Worm (Caenorhabditis elegans) whole organism, L2 larva: ENCODE results near the gene tdp-1.

Source experiments
- C34F6.9 ChIP-seq: fragments of 150-350 bp; optimal IDR thresholded peaks from 2 replicates; lab custom pipeline; 2014; ENCODE audit warnings: missing biosample characterization, missing genetic modification characterization
- Y55F3AM.14 ChIP-seq: fragments of 200-800 bp; sonication (Bioruptor generic); optimal IDR thresholded peaks from 2 replicates; lab custom pipeline; 2018; ENCODE audit warnings: mild to moderate bottlenecking, missing genetic modification characterization, missing compliant biosample characterization
- ZK546.5 ChIP-seq: sonication (generic microtip); optimal IDR thresholded peaks from 2 replicates; lab custom pipeline; 2017; ENCODE audit warnings: missing biosample characterization, missing genetic modification characterization
- alr-1 ChIP-seq: fragments of 150-350 bp; optimal IDR thresholded peaks from 2 replicates; lab custom pipeline; 2014; ENCODE audit warnings: missing biosample characterization, missing genetic modification characterization
- aly-2 ChIP-seq: fragments of 150-350 bp; optimal IDR thresholded peaks from 2 replicates; lab custom pipeline; 2014; ENCODE audit warnings: missing biosample characterization, missing genetic modification characterization
- ceh-82 ChIP-seq: fragments of 150-350 bp; optimal IDR thresholded peaks from 2 replicates; lab custom pipeline; 2014; ENCODE audit warnings: missing biosample characterization, missing genetic modification characterization
- dmd-4 ChIP-seq: sonication (generic microtip); optimal IDR thresholded peaks from 2 replicates; lab custom pipeline; 2017; ENCODE audit warnings: missing biosample characterization, missing genetic modification characterization
- egl-27 ChIP-seq: sonication (generic microtip); optimal IDR thresholded peaks from 3 replicates; lab custom pipeline; 2017; ENCODE audit warnings: missing biosample characterization, missing genetic modification reagents, missing genetic modification characterization
- elt-3 ChIP-seq: sonication (generic microtip); optimal IDR thresholded peaks from 2 replicates; lab custom pipeline; 2017; ENCODE audit warnings: missing biosample characterization, missing genetic modification characterization
- fos-1 ChIP-seq: fragments of 150-350 bp; optimal IDR thresholded peaks from 2 replicates; lab custom pipeline; 2014; ENCODE audit warnings: missing biosample characterization, missing genetic modification characterization
- gmeb-1 ChIP-seq: fragments of 150-350 bp; optimal IDR thresholded peaks from 2 replicates; lab custom pipeline; 2014; ENCODE audit warnings: missing biosample characterization, missing genetic modification characterization
- lin-11 ChIP-seq: fragments of 150-350 bp; sonication (generic microtip); optimal IDR thresholded peaks from 2 replicates; lab custom pipeline; 2014; ENCODE audit warnings: missing biosample characterization, missing genetic modification characterization, inconsistent platforms, mixed read lengths
- lin-39 ChIP-seq: fragments of 150-350 bp; optimal IDR thresholded peaks from 2 replicates; lab custom pipeline; 2014; ENCODE audit warnings: missing biosample characterization, missing genetic modification reagents, missing genetic modification characterization
- lsy-2 ChIP-seq, 2 experiments: fragments of 150-350 bp in 1 of 2; sonication (generic microtip) in 1 of 2; optimal IDR thresholded peaks; 2 replicates each; lab custom pipeline; 2014 to 2017; ENCODE audit warnings: missing biosample characterization in 2 of 2, missing genetic modification characterization in 2 of 2
- mab-5 ChIP-seq: fragments of 150-350 bp; optimal IDR thresholded peaks from 2 replicates; lab custom pipeline; 2014; ENCODE audit warnings: missing biosample characterization, missing genetic modification characterization
- mbf-1 ChIP-seq: sonication (generic microtip); optimal IDR thresholded peaks from 2 replicates; lab custom pipeline; 2017; ENCODE audit warnings: missing biosample characterization, missing genetic modification characterization
- mdl-1 ChIP-seq, 2 experiments: fragments of 150-350 bp in 1 of 2; sonication (generic microtip) in 1 of 2; optimal IDR thresholded peaks; 2 replicates each; lab custom pipeline; 2017; ENCODE audit warnings: missing biosample characterization in 2 of 2, missing genetic modification characterization in 2 of 2
- nhr-10 ChIP-seq: sonication (generic microtip); optimal IDR thresholded peaks from 2 replicates; lab custom pipeline; 2017; ENCODE audit warnings: missing biosample characterization, missing genetic modification characterization
- nhr-11 ChIP-seq: fragments of 150-350 bp; optimal IDR thresholded peaks from 2 replicates; lab custom pipeline; 2014; ENCODE audit warnings: missing biosample characterization, missing genetic modification characterization
- nhr-12 ChIP-seq: fragments of 150-350 bp; optimal IDR thresholded peaks from 2 replicates; lab custom pipeline; 2014; ENCODE audit warnings: missing biosample characterization, missing genetic modification characterization
- nhr-129 ChIP-seq: fragments of 150-350 bp; optimal IDR thresholded peaks from 2 replicates; lab custom pipeline; 2014; ENCODE audit warnings: missing biosample characterization, missing genetic modification characterization
- nhr-21 ChIP-seq: fragments of 150-350 bp; optimal IDR thresholded peaks from 2 replicates; lab custom pipeline; 2014; ENCODE audit warnings: missing biosample characterization, missing genetic modification characterization
- nhr-23 ChIP-seq: fragments of 150-350 bp; optimal IDR thresholded peaks from 2 replicates; lab custom pipeline; 2014; ENCODE audit warnings: missing biosample characterization, missing genetic modification reagents, missing genetic modification characterization
- nhr-237 ChIP-seq: fragments of 150-350 bp; optimal IDR thresholded peaks from 2 replicates; lab custom pipeline; 2014; ENCODE audit warnings: missing biosample characterization, missing genetic modification characterization
- nhr-25 ChIP-seq: fragments of 150-350 bp; sonication (generic microtip); optimal IDR thresholded peaks from 3 replicates; lab custom pipeline; 2014; ENCODE audit warnings: missing biosample characterization, missing genetic modification characterization
- nhr-6 ChIP-seq: fragments of 150-350 bp; optimal IDR thresholded peaks from 2 replicates; lab custom pipeline; 2014; ENCODE audit warnings: missing biosample characterization, missing genetic modification characterization
- nhr-77 ChIP-seq: fragments of 150-350 bp; optimal IDR thresholded peaks from 2 replicates; lab custom pipeline; 2014; ENCODE audit warnings: missing biosample characterization, missing genetic modification characterization
- peb-1 ChIP-seq: fragments of 150-350 bp; optimal IDR thresholded peaks from 2 replicates; lab custom pipeline; 2014; ENCODE audit warnings: missing biosample characterization, missing genetic modification characterization
- sem-4 ChIP-seq: fragments of 150-350 bp; optimal IDR thresholded peaks from 2 replicates; lab custom pipeline; 2014; ENCODE audit warnings: missing biosample characterization, missing genetic modification reagents, missing genetic modification characterization
- skn-1 ChIP-seq: sonication (generic microtip); optimal IDR thresholded peaks from 2 replicates; lab custom pipeline; 2017; ENCODE audit warnings: missing biosample characterization, missing genetic modification characterization
- sma-3 ChIP-seq: sonication (generic microtip); optimal IDR thresholded peaks from 2 replicates; lab custom pipeline; 2016; ENCODE audit warnings: missing genetic modification reagents, missing genetic modification characterization, missing compliant biosample characterization
- sma-9 ChIP-seq, 2 experiments: fragments of 150-350 bp in 1 of 2; sonication (generic microtip) in 1 of 2; optimal IDR thresholded peaks; 2 replicates each; lab custom pipeline; 2014 to 2016; ENCODE audit warnings: missing genetic modification characterization in 2 of 2, mild to moderate bottlenecking in 1 of 2, missing biosample characterization in 1 of 2, missing compliant biosample characterization in 1 of 2, missing genetic modification reagents in 1 of 2, moderate library complexity in 1 of 2
- snpc-4 ChIP-seq: fragments of 150-350 bp; optimal IDR thresholded peaks from 2 replicates; lab custom pipeline; 2014; ENCODE audit warnings: missing biosample characterization, missing genetic modification characterization
- unc-55 ChIP-seq: fragments of 150-350 bp; sonication (generic microtip); optimal IDR thresholded peaks from 3 replicates; lab custom pipeline; 2014; ENCODE audit warnings: missing biosample characterization, missing genetic modification reagents, missing genetic modification characterization
- unc-62 ChIP-seq: fragments of 150-350 bp; optimal IDR thresholded peaks from 2 replicates; lab custom pipeline; 2014; ENCODE audit warnings: missing biosample characterization, missing genetic modification reagents, missing genetic modification characterization
- ztf-1 ChIP-seq: fragments of 200-800 bp; sonication (Bioruptor generic); conservative IDR thresholded peaks from 2 replicates; pipeline ENCODE4 v1.3.6; 2022; ENCODE audit warnings: missing genetic modification characterization, missing compliant biosample characterization
- ztf-4 ChIP-seq: fragments of 150-350 bp; optimal IDR thresholded peaks from 2 replicates; lab custom pipeline; 2014; ENCODE audit warnings: missing biosample characterization, missing genetic modification characterization

tdp-1 gene

DNA sequence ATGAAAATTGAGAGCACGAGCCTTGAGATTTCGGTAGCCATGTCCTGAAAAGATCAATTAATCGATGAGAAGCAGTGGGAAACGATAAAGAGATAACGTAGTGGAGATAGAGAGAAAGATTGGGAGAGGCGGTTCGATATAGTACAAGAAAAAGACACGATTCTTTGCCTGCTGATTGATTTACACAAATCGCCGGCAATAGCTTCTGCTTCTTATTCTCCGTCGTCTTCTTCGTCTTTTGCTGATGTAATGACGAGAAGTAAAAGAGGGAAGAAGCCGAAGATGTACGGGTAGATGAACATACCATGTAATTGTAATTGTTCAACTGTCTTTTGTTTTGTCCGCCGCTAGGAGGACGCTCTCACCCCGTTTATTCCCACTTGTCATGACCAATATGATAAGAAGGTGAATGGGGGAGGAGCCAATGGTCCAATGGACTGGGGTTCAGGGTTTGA is 31.6 kb downstream of the tdp-1 start, which contains the start of gene F37B12.1:
Gene F37B12.1 (minus strand): TSS at position 51 of the 455 bp plus-strand sequence.
- TF ChIP-seq nhr-25 = no peak
- TF ChIP-seq snpc-4 (tag; lab: Kevin White, UChicago) = no peak
- no peak for TF ChIP-seq ztf-1 (GFP tag; lab: Robert Waterston, UW)
- TF ChIP-seq nhr-23 (tag; lab: Kevin White, UChicago) = no peak
- TF ChIP-seq unc-62 = no peak

DNA sequence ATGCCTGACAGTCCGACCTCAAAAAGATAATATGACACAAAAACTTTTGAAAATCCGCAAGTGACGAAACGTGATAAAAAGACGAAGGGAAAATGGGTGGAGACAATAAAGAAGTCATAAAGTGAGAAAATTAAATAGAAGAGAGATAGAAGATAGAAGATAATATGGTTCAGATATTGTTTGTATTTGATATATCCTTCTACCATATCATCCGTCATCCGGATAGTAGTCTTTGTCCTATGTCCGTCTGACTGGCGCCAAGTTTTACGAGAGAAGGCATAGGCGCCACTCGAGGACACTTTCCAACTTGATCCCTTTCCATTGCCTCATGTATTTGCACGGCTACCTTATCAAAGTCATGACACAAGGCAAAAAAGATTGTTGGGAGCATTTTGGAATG is 34.3 kb downstream of the tdp-1 start:
- TF ChIP-seq nhr-23 (tag; lab: Kevin White, UChicago) (no peak), fos-1 (tag; lab: Kevin White, UChicago) (peak; percentile 10), nhr-129 (tag; lab: Kevin White, UChicago) (peak; percentile 30), sma-3 (GFP tag; lab: Kevin White, UChicago) (peak; percentile 77), nhr-21 (peak; percentile 47), sma-9 (GFP tag; optimal IDR thresholded peaks at IDR 0.05; lab: Kevin White, UChicago) (peak; percentile 36), sma-9 (tag; optimal IDR thresholded peaks at IDR 0.05; lab: Kevin White, UChicago) (no peak), unc-62 (no peak), snpc-4 (tag; lab: Kevin White, UChicago) (no peak)

DNA sequence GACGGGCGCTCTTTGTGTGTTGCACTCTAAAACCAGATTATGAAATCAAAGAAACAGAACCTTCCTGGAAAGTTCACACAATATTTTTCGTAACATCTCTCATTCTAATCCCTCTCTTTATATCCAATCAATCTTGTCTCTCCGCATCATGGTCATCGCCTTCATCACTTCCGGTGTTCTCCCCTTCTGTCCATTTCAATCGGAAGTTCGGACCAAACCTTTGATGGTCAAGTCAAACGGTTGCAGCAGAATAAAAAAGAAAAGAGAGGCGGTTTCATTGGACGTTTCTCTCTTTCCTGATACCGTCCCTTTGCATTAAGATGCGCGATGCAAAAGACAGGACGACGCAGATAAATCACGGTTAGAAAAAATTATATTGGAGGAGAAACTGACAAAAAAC is 35.4 kb downstream of the tdp-1 start:
- TF ChIP-seq sma-3 (GFP tag; lab: Kevin White, UChicago) (peak; percentile 12), nhr-11 (tag; lab: Kevin White, UChicago) (no peak), gmeb-1 (tag; lab: Kevin White, UChicago) (no peak), nhr-21 (peak; percentile 81), egl-27 (tag; lab: Kevin White, UChicago) (peak; percentile 52)

ce11 chrII:9038201-9038600 is 40.6 kb downstream of the tdp-1 start, which contains the start of gene gcs-1:
gcs-1 (minus strand) TSS chrII:9038301.
- TF ChIP-seq alr-1 (tag; lab: Kevin White, UChicago) = no peak
- TF ChIP-seq egl-27 (tag; lab: Kevin White, UChicago) = no peak
- no peak for TF ChIP-seq ceh-82 (tag; lab: Kevin White, UChicago)
- no peak for TF ChIP-seq C34F6.9 (tag; lab: Kevin White, UChicago)
- TF ChIP-seq dmd-4 (tag; lab: Kevin White, UChicago) = no peak
- no peak for TF ChIP-seq nhr-6 (tag; lab: Kevin White, UChicago)
- no peak for TF ChIP-seq nhr-12 (tag; lab: Kevin White, UChicago)
- no peak for TF ChIP-seq aly-2 (tag; lab: Kevin White, UChicago)
- no peak for TF ChIP-seq peb-1
- TF ChIP-seq ztf-4 = no peak
- TF ChIP-seq nhr-77 (tag; lab: Kevin White, UChicago) = no peak
- no peak for TF ChIP-seq sma-9 (GFP tag; optimal IDR thresholded peaks at IDR 0.05; lab: Kevin White, UChicago)
- TF ChIP-seq sma-9 (tag; optimal IDR thresholded peaks at IDR 0.05; lab: Kevin White, UChicago) = no peak
- TF ChIP-seq nhr-237 (tag; lab: Kevin White, UChicago) = no peak
- no peak for TF ChIP-seq unc-55 (GFP tag; lab: Kevin White, UChicago)
- no peak for TF ChIP-seq nhr-21

DNA sequence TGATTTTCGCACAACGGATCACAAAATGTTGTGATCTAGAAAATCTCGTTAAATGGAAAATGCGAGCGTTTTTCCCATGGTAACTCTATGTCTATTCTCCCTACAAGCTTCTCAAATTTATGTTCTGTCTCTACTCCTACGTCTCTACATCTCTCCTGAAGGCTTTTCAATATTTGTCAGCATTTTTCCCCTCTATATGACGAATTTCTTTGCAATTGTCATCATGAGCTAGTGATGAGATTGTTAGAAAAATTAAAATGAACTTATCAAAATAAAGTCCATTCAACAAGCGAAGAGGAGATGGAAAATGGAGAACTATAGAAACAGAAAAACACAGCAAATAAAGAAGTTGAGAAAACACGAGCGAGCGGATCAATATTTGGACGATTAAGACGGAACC is 41.1 kb downstream of the tdp-1 start:
- TF ChIP-seq snpc-4 (tag; lab: Kevin White, UChicago) = no peak
- no peak for TF ChIP-seq ZK546.5 (tag; lab: Kevin White, UChicago)
- TF ChIP-seq fos-1 (tag; lab: Kevin White, UChicago) = peak; percentile 15
- TF ChIP-seq mab-5 = no peak
- TF ChIP-seq elt-3 = no peak
- TF ChIP-seq ceh-82 (tag; lab: Kevin White, UChicago) = no peak
- no peak for TF ChIP-seq ztf-1 (GFP tag; lab: Robert Waterston, UW)
- no peak for TF ChIP-seq sem-4 (tag; lab: Kevin White, UChicago)
- TF ChIP-seq skn-1 = peak; percentile 94
- TF ChIP-seq Y55F3AM.14 (GFP tag; lab: Kevin White, UChicago) = no peak

DNA sequence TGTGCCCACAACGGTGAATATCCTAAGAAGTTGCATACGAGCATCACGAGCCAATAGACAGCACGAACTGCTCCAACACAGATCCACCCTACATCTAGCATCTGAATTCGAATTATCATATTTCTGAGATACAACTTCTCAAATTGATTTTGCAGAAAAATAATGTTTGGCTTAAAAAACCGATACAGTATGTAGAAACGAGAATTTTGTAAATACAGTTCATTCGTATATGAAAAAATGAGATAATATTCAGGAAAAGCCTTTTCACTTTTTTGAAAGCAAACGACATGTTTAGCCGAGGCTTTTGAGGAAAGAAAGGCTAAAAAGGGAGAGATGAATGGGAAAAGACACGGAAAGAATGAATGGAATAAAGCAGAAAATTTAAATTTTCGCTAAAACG is 43.7 kb downstream of the tdp-1 start, which contains the start of gene F37B12.3:
Gene F37B12.3 (minus strand): TSS at position 101 of the 400 bp plus-strand sequence.
- TF ChIP-seq ztf-1 (GFP tag; lab: Robert Waterston, UW) = no peak
- TF ChIP-seq lin-11 = no peak
- TF ChIP-seq mbf-1 (tag; lab: Kevin White, UChicago) = no peak
- no peak for TF ChIP-seq fos-1 (tag; lab: Kevin White, UChicago)
- TF ChIP-seq elt-3 = no peak
- no peak for TF ChIP-seq nhr-10 (tag; lab: Kevin White, UChicago)
- TF ChIP-seq sem-4 (tag; lab: Kevin White, UChicago) = no peak
- TF ChIP-seq gmeb-1 (tag; lab: Kevin White, UChicago) = no peak
- TF ChIP-seq lsy-2 (tag; optimal IDR thresholded peaks at IDR 0.05; lab: Kevin White, UChicago) = no peak
- no peak for TF ChIP-seq mdl-1 (tag; optimal IDR thresholded peaks at IDR 0.05; lab: Kevin White, UChicago)
- no peak for TF ChIP-seq skn-1
- no peak for TF ChIP-seq lin-39 (tag; lab: Kevin White, UChicago)
- TF ChIP-seq nhr-25 = no peak
